Worm (Caenorhabditis elegans): ENCODE measurements around the gene sra-37.

- TF ChIP-seq elt-3 (tag; optimal IDR thresholded peaks at IDR 0.05) (no peak), ceh-83 (GFP tag; optimal IDR thresholded peaks at IDR 0.05) (no peak), blmp-1 (tag; optimal IDR thresholded peaks at IDR 0.05) (no peak)
These were observed 37.2 kb downstream of the sra-37 start for ce11 chrX:13855928-13856327.
